Fruit fly (Drosophila melanogaster): Measurements from ENCODE around the gene Dd.

Dd gene

dm6 chrX:21306485-21307142, 17.2 kb downstream of the Dd start, which contains the start of gene Abca3 (continued):
- TF ChIP-seq Dbx (GFP tag; IDR thresholded peaks at IDR 0.05) (no peak; the same call in 2 of the 3 replicates), Dfd (GFP tag; optimal IDR thresholded peaks at IDR 0.05) (no peak), Blimp-1 (GFP tag; optimal IDR thresholded peaks at IDR 0.05) (peak; percentile 91), gcm (GFP tag; optimal IDR thresholded peaks at IDR 0.05) (peak; percentile 38), D19A (tag; optimal IDR thresholded peaks at IDR 0.05) (peak; percentile 22), ems (GFP tag; optimal IDR thresholded peaks at IDR 0.05) (peak; percentile 32), Hmx (GFP tag; optimal IDR thresholded peaks at IDR 0.05) (no peak), Max (GFP tag; optimal IDR thresholded peaks at IDR 0.05) (peak; percentile 48), CG6175 (GFP tag; IDR thresholded peaks at IDR 0.05) (no peak), repo (GFP tag; optimal IDR thresholded peaks at IDR 0.05) (peak; percentile 49), Xbp1 (GFP tag; optimal IDR thresholded peaks at IDR 0.05) (peak; percentile 55), fd96Cb (tag; optimal IDR thresholded peaks at IDR 0.05) (peak; percentile 29), stwl (tag; optimal IDR thresholded peaks at IDR 0.05) (peak; percentile 30), rib (GFP tag; IDR thresholded peaks at IDR 0.05) (peak; percentile 61; the same call in 1 of the 2 replicates), NC2α (GFP tag; optimal IDR thresholded peaks at IDR 0.05) (peak; percentile 1), CG1792 (GFP tag; optimal IDR thresholded peaks at IDR 0.05) (no peak), z (GFP tag; IDR thresholded peaks at IDR 0.05) (no peak), jigr1 (GFP tag; IDR thresholded peaks at IDR 0.05) (no peak), unc-4 (GFP tag; IDR thresholded peaks at IDR 0.05; ENCODE audit: partially characterized antibody) (no peak), tap (tag; optimal IDR thresholded peaks at IDR 0.05) (peak; percentile 24), Sox100B (GFP tag; optimal IDR thresholded peaks at IDR 0.05) (no peak), Sin3A (optimal IDR thresholded peaks at IDR 0.05) (peak; percentile 38), Taf1 (GFP tag; IDR thresholded peaks at IDR 0.05) (0 out of 2 replicates have a peak, but pooled peaks have one; percentile 19), Bgb (GFP tag; IDR thresholded peaks at IDR 0.05; ENCODE audit: partially characterized antibody) (no peak), CG32772 (GFP tag; IDR thresholded peaks at IDR 0.05) (no peak), emc (GFP tag; optimal IDR thresholded peaks at IDR 0.05) (no peak), Neu2 (GFP tag; optimal IDR thresholded peaks at IDR 0.05; ENCODE audit: borderline replicate concordance) (no peak), caup (GFP tag; optimal IDR thresholded peaks at IDR 0.05; ENCODE audit: severe bottlenecking) (peak; percentile 51), Med (GFP tag) (peak; percentile 88), CG9437 (GFP tag; optimal IDR thresholded peaks at IDR 0.05) (peak; percentile 43), CG8765 (GFP tag; IDR thresholded peaks at IDR 0.05) (no peak), danr (GFP tag; IDR thresholded peaks at IDR 0.05) (0 out of 2 replicates have a peak, but pooled peaks have one; percentile 18), CG30403 (GFP tag; optimal IDR thresholded peaks at IDR 0.05) (peak; percentile 66), Side (GFP tag; optimal IDR thresholded peaks at IDR 0.05) (peak; percentile 68), CG11696 (GFP tag; IDR thresholded peaks at IDR 0.05) (no peak), Bteb2 (GFP tag; optimal IDR thresholded peaks at IDR 0.05) (peak; percentile 22), Kr (GFP tag; optimal IDR thresholded peaks at IDR 0.05) (no peak), ssp (GFP tag; IDR thresholded peaks at IDR 0.05) (no peak), Usf (GFP tag; optimal IDR thresholded peaks at IDR 0.05) (peak; percentile 12), CG7556 (GFP tag; optimal IDR thresholded peaks at IDR 0.05) (peak; percentile 72), ewg (GFP tag; optimal IDR thresholded peaks at IDR 0.05) (peak; percentile 11), Dp (GFP tag; optimal IDR thresholded peaks at IDR 0.05) (peak; percentile 77), ase (GFP tag; IDR thresholded peaks at IDR 0.05) (no peak), pita (GFP tag; optimal IDR thresholded peaks at IDR 0.05) (no peak), Oli (tag; optimal IDR thresholded peaks at IDR 0.05) (peak; percentile 28), CG32767 (GFP tag; IDR thresholded peaks at IDR 0.05) (no peak; the same call in 1 of the 2 replicates), ab (GFP tag; optimal IDR thresholded peaks at IDR 0.05) (no peak), CG17829 (tag; optimal IDR thresholded peaks at IDR 0.05) (peak; percentile 54), CG10462 (GFP tag; optimal IDR thresholded peaks at IDR 0.05) (no peak), CG2875 (GFP tag; optimal IDR thresholded peaks at IDR 0.05) (no peak)

Measured in whole organism, embryonic.